Worm (Caenorhabditis elegans): ENCODE results near the gene elo-3.

DNA sequence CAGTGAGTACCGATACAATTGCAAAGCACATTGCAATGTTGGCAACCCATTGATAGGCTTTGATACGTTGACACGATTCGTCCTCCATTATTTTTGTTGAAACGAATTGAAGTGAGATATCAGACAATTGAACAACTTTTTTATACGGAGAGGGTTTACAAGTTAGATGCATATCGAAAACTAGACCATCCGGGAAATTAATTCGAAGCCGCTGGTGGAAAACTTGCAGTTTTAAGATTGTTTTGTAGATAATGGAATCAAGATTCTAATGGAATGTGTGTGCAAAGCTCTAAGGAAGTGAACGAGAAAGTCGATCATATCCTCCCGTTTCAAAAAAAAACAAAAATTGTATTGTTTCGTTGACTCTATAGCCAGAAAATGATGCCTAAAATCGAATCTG is 9.0 kb downstream of the elo-3 start, which contains the start of gene col-114:
- no peak for TF ChIP-seq aptf-3 (GFP tag; IDR thresholded peaks at IDR 0.05)
- no peak for TF ChIP-seq unc-62 (GFP tag; optimal IDR thresholded peaks at IDR 0.05)
- TF ChIP-seq tbp1 (GFP tag; optimal IDR thresholded peaks at IDR 0.05), result no peak
- no peak for TF ChIP-seq egl-18 (GFP tag; IDR thresholded peaks at IDR 0.05)
- no peak for TF ChIP-seq ama-1 (optimal IDR thresholded peaks at IDR 0.05)
- no peak for TF ChIP-seq ama-1 (GFP tag; optimal IDR thresholded peaks at IDR 0.05)
- TF ChIP-seq ztf-22 (GFP tag; optimal IDR thresholded peaks at IDR 0.05), result no peak
- TF ChIP-seq B0019.2 (GFP tag; conservative IDR thresholded peaks at IDR 0.05), result no peak
- no peak for TF ChIP-seq ccch-3 (GFP tag; optimal IDR thresholded peaks at IDR 0.05)
- TF ChIP-seq F37B4.10 (GFP tag; IDR thresholded peaks at IDR 0.05), result no peak
- TF ChIP-seq F23B12.7 (tag; optimal IDR thresholded peaks at IDR 0.05; ENCODE audit: insufficient read depth), result no peak
